Fruit fly (Drosophila melanogaster): ENCODE measurements around the gene RecQ4.

The RecQ4 gene

dm6 chr3L:8197779-8198279 lies 22.1 kb upstream of the RecQ4 start, which contains the start of the genes UbcE2M and Dhps (continued):
- TF ChIP-seq CG8478 (optimal IDR thresholded peaks at IDR 0.05) (no peak), lola (GFP tag; optimal IDR thresholded peaks at IDR 0.05) (peak in 1 of 3 experiments; percentile 78), wor (GFP tag; IDR thresholded peaks at IDR 0.05) (peak; percentile 27; the same call in 1 of the 2 replicates), sob (GFP tag; IDR thresholded peaks at IDR 0.05) (peak; percentile 73), insv (GFP tag; optimal IDR thresholded peaks at IDR 0.05) (peak in 1 of 2 experiments; percentile 30), knrl (GFP tag; IDR thresholded peaks at IDR 0.05; ENCODE audit: partially characterized antibody) (peak; percentile 83), peb (GFP tag; IDR thresholded peaks at IDR 0.05) (peak; percentile 43; the same call in 1 of the 2 replicates), Chrac-16 (GFP tag; optimal IDR thresholded peaks at IDR 0.05) (peak; percentile 67), salm (tag; optimal IDR thresholded peaks at IDR 0.05) (no peak), Bdp1 (GFP tag; optimal IDR thresholded peaks at IDR 0.05) (no peak), CG5245 (GFP tag; optimal IDR thresholded peaks at IDR 0.05) (no peak), CG33213 (GFP tag; optimal IDR thresholded peaks at IDR 0.05) (no peak), NC2α (GFP tag; optimal IDR thresholded peaks at IDR 0.05) (no peak), Hr3 (GFP tag; optimal IDR thresholded peaks at IDR 0.05) (peak; percentile 82), wek (GFP tag; optimal IDR thresholded peaks at IDR 0.05) (no peak), CG11696 (GFP tag; IDR thresholded peaks at IDR 0.05) (no peak), dmrt11E (tag; optimal IDR thresholded peaks at IDR 0.05) (peak; percentile 76), Bgb (GFP tag; IDR thresholded peaks at IDR 0.05; ENCODE audit: partially characterized antibody) (peak; percentile 75), schlank (tag; optimal IDR thresholded peaks at IDR 0.05) (peak; percentile 6), Myb (GFP tag; optimal IDR thresholded peaks at IDR 0.05) (peak; percentile 66), CG1647 (GFP tag; optimal IDR thresholded peaks at IDR 0.05) (peak; percentile 9), kni (GFP tag; optimal IDR thresholded peaks at IDR 0.05) (no peak), B-H2 (GFP tag; optimal IDR thresholded peaks at IDR 0.05) (peak; percentile 71), CG31365 (tag; optimal IDR thresholded peaks at IDR 0.05) (no peak), phol (tag; optimal IDR thresholded peaks at IDR 0.05) (peak; percentile 86), CG7271 (tag; optimal IDR thresholded peaks at IDR 0.05) (peak; percentile 39), pan (optimal IDR thresholded peaks at IDR 0.05) (no peak), pan (GFP tag; optimal IDR thresholded peaks at IDR 0.05 in 1 of 2, IDR thresholded peaks at IDR 0.05 in 1 of 2) (peak in 1 of 2 experiments; percentile 57), sisA (GFP tag; IDR thresholded peaks at IDR 0.05) (peak; percentile 65), CG15073 (GFP tag; optimal IDR thresholded peaks at IDR 0.05) (no peak), CG12219 (GFP tag; optimal IDR thresholded peaks at IDR 0.05) (no peak), CG3726 (GFP tag; IDR thresholded peaks at IDR 0.05) (peak; percentile 46; the same call in 1 of the 3 replicates), CG3995 (GFP tag; optimal IDR thresholded peaks at IDR 0.05) (peak; percentile 51), Hr51 (GFP tag; optimal IDR thresholded peaks at IDR 0.05) (peak in 1 of 2 experiments; percentile 62), sim (GFP tag; IDR thresholded peaks at IDR 0.05) (no peak), Jarid2 (GFP tag; optimal IDR thresholded peaks at IDR 0.05) (no peak), Nf-YA (GFP tag; IDR thresholded peaks at IDR 0.05) (no peak), jing (GFP tag; optimal IDR thresholded peaks at IDR 0.05) (no peak), gem (tag; optimal IDR thresholded peaks at IDR 0.05) (no peak), CG7963 (GFP tag; IDR thresholded peaks at IDR 0.05; ENCODE audit: partially characterized antibody) (peak; percentile 63; the same call in 2 of the 3 replicates), Side (GFP tag; optimal IDR thresholded peaks at IDR 0.05) (no peak), tup (GFP tag; optimal IDR thresholded peaks at IDR 0.05) (peak; percentile 2), CG2889 (GFP tag; IDR thresholded peaks at IDR 0.05) (no peak), bbx (GFP tag; IDR thresholded peaks at IDR 0.05; ENCODE audit: partially characterized antibody) (peak; percentile 81), Sry-δ (GFP tag; optimal IDR thresholded peaks at IDR 0.05) (peak; percentile 67), HHEX (GFP tag; optimal IDR thresholded peaks at IDR 0.05) (peak; percentile 65), stwl (tag; optimal IDR thresholded peaks at IDR 0.05) (peak; percentile 81), CG18476 (GFP tag; optimal IDR thresholded peaks at IDR 0.05) (peak; percentile 14), Xrp1 (GFP tag; IDR thresholded peaks at IDR 0.05) (peak; percentile 62), CG17829 (tag; optimal IDR thresholded peaks at IDR 0.05) (peak; percentile 71)
